Fruit fly (Drosophila melanogaster) ovary, adult (tissue): Measurements from ENCODE around the gene Jhbp3.

Experiments
- CG17801 ChIP-seq: fragments of 200-800 bp; optimal IDR thresholded peaks from 2 replicates; lab custom pipeline; 2019; ENCODE audit warnings: missing biosample characterization, mild to moderate bottlenecking, missing genetic modification characterization, moderate library complexity; ENCODE audit not compliant: partially characterized antibody

Gene Jhbp3

dm6 chr3R:4981076-4981593 is 26.1 kb upstream of the Jhbp3 start:
- TF ChIP-seq CG17801 (GFP tag; lab: Kevin White, UChicago): no peak

- no peak for TF ChIP-seq CG17801 (GFP tag; lab: Kevin White, UChicago)
Observed at dm6 chr3R:4980069-4980797, 25.2 kb upstream of the Jhbp3 start.

- TF ChIP-seq CG17801 (GFP tag; lab: Kevin White, UChicago): no peak
Observed at dm6 chr3R:4979143-4979728, 24.2 kb upstream of the Jhbp3 start.

dm6 chr3R:4978256-4979021 is 23.4 kb upstream of the Jhbp3 start:
- no peak for TF ChIP-seq CG17801 (GFP tag; lab: Kevin White, UChicago)

- TF ChIP-seq CG17801 (GFP tag; lab: Kevin White, UChicago): no peak
Observed at dm6 chr3R:4975874-4976663, 21.0 kb upstream of the Jhbp3 start.

dm6 chr3R:4975315-4975777 is 20.3 kb upstream of the Jhbp3 start:
- no peak for TF ChIP-seq CG17801 (GFP tag; lab: Kevin White, UChicago)

dm6 chr3R:4974514-4975314 is 19.7 kb upstream of the Jhbp3 start:
- TF ChIP-seq CG17801 (GFP tag; lab: Kevin White, UChicago): no peak

- TF ChIP-seq CG17801 (GFP tag; lab: Kevin White, UChicago): no peak
Observed at dm6 chr3R:4973762-4974369, 18.8 kb upstream of the Jhbp3 start.

- no peak for TF ChIP-seq CG17801 (GFP tag; lab: Kevin White, UChicago)
Observed at dm6 chr3R:4972961-4973595, 18.0 kb upstream of the Jhbp3 start.

- no peak for TF ChIP-seq CG17801 (GFP tag; lab: Kevin White, UChicago)
Observed at dm6 chr3R:4970415-4971140, 15.5 kb upstream of the Jhbp3 start.

dm6 chr3R:4969199-4969778 is 14.2 kb upstream of the Jhbp3 start:
- no peak for TF ChIP-seq CG17801 (GFP tag; lab: Kevin White, UChicago)

dm6 chr3R:4967281-4967680 is 12.2 kb upstream of the Jhbp3 start:
- TF ChIP-seq CG17801 (GFP tag; lab: Kevin White, UChicago): no peak
